Worm (Caenorhabditis elegans): ENCODE measurements around the gene srb-3.

srb-3 gene

DNA sequence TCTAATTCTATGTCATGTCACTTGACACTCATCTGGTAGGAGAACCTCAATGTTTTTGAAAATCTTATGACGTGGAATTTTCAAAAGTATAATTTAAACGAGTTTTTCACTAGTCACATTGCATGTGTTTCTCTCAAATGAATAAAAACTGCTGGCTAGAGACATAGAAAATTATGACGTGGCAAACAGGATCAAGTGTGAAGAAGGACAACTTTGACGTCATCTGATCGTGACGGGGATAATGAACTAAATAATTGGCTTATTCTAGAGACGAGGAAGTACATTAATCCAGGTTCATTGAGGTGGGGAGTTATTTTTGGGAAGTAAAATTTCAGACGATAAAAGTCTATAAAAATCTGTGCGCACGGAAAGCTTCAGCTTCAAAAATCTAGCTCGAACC is 16.6 kb upstream of the srb-3 start:
- TF ChIP-seq saeg-2 (GFP tag; IDR thresholded peaks at IDR 0.05): no peak
- TF ChIP-seq snpc-4 (tag; optimal IDR thresholded peaks at IDR 0.05): no peak
- no peak for TF ChIP-seq F26F4.8 (GFP tag; conservative IDR thresholded peaks at IDR 0.05)
- TF ChIP-seq unc-130 (GFP tag; optimal IDR thresholded peaks at IDR 0.05): no peak
- no peak for TF ChIP-seq zag-1 (tag; optimal IDR thresholded peaks at IDR 0.05)
- TF ChIP-seq zfp-2 (tag; optimal IDR thresholded peaks at IDR 0.05): no peak

DNA sequence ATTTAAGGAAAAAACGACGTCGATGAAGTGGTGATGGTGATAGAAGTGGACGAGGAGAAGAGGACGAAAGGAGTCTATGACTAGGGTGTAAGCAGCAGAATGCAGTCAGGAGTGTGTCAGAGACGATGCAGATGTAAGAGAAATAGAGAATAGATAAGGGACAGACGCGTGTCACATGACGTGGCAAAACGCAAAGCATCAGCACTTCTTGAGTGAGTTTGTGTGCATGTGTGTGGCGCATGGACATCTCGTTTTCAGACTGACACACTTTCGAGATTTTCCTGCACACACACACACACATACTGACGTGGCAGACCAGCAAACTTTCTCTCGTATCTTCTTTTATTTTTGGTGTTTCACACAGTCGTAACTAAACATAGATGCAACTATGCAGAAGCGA is 15.8 kb upstream of the srb-3 start:
- peak; percentile 94 for TF ChIP-seq mxl-3 (GFP tag; optimal IDR thresholded peaks at IDR 0.05)
- peak; percentile 15 for TF ChIP-seq mes-2 (tag; optimal IDR thresholded peaks at IDR 0.05; ENCODE audit: poor library complexity, severe bottlenecking)
- TF ChIP-seq zip-2 (tag; optimal IDR thresholded peaks at IDR 0.05): no peak
- TF ChIP-seq saeg-2 (GFP tag; IDR thresholded peaks at IDR 0.05): 0 out of 2 replicates have a peak, but pooled peaks have one; percentile 24
- TF ChIP-seq nhr-48 (tag; optimal IDR thresholded peaks at IDR 0.05): peak; percentile 82
- peak; percentile 95 for TF ChIP-seq hlh-11 (tag; optimal IDR thresholded peaks at IDR 0.05)
- no peak for TF ChIP-seq nhr-111 (GFP tag; optimal IDR thresholded peaks at IDR 0.05)
- TF ChIP-seq hlh-30 (tag; optimal IDR thresholded peaks at IDR 0.05; ENCODE audit: insufficient read depth): peak; percentile 98
- peak; percentile 29; the same call in 1 of the 2 replicates for TF ChIP-seq set-16 (GFP tag; IDR thresholded peaks at IDR 0.05)
- TF ChIP-seq ceh-44 (GFP tag; IDR thresholded peaks at IDR 0.05): no peak
- TF ChIP-seq T20F7.1 (GFP tag; optimal IDR thresholded peaks at IDR 0.05): peak; percentile 65
- TF ChIP-seq attf-4 (tag; optimal IDR thresholded peaks at IDR 0.05): no peak
- peak; percentile 78 for TF ChIP-seq dve-1 (tag; optimal IDR thresholded peaks at IDR 0.05; ENCODE audit: insufficient read depth)
- peak; percentile 62 for TF ChIP-seq spr-1 (tag; optimal IDR thresholded peaks at IDR 0.05)
- peak; percentile 42 for TF ChIP-seq nhr-6 (tag; optimal IDR thresholded peaks at IDR 0.05)
- peak; percentile 61 for TF ChIP-seq nhr-77 (tag; optimal IDR thresholded peaks at IDR 0.05)
- TF ChIP-seq unc-39 (tag; optimal IDR thresholded peaks at IDR 0.05): no peak
- peak; percentile 67 for TF ChIP-seq hmg-1.1 (GFP tag; IDR thresholded peaks at IDR 0.05)
- peak; percentile 7 for TF ChIP-seq ama-1 (optimal IDR thresholded peaks at IDR 0.05)
- TF ChIP-seq T26A8.4 (GFP tag; IDR thresholded peaks at IDR 0.05): peak; percentile 63
- peak; percentile 5 for TF ChIP-seq ztf-7 (tag; optimal IDR thresholded peaks at IDR 0.05)
- peak; percentile 54 for TF ChIP-seq lin-38 (GFP tag; IDR thresholded peaks at IDR 0.05)
- peak; percentile 65 for TF ChIP-seq mep-1 (tag; optimal IDR thresholded peaks at IDR 0.05)
- TF ChIP-seq nhr-102 (tag; optimal IDR thresholded peaks at IDR 0.05): peak; percentile 68
- no peak for TF ChIP-seq daf-19 (GFP tag; conservative IDR thresholded peaks at IDR 0.05)
- no peak for TF ChIP-seq D1046.2 (GFP tag; IDR thresholded peaks at IDR 0.05)
- peak in 1 of 2 experiments; percentile 67 for TF ChIP-seq unc-62 (GFP tag; optimal IDR thresholded peaks at IDR 0.05 in 1 of 2)
- no peak for TF ChIP-seq unc-62 (tag; optimal IDR thresholded peaks at IDR 0.05)
- TF ChIP-seq dmd-6 (GFP tag; IDR thresholded peaks at IDR 0.05): peak; percentile 97
- TF ChIP-seq mdt-29 (GFP tag; IDR thresholded peaks at IDR 0.05): peak; percentile 53; the same call in 1 of the 2 replicates
- no peak for TF ChIP-seq snpc-1.2 (GFP tag; IDR thresholded peaks at IDR 0.05)
- peak; percentile 17 for TF ChIP-seq jun-1 (tag; optimal IDR thresholded peaks at IDR 0.05)
- TF ChIP-seq nhr-11 (tag; optimal IDR thresholded peaks at IDR 0.05): peak; percentile 58
- TF ChIP-seq dmd-8 (GFP tag; IDR thresholded peaks at IDR 0.05): no peak
- TF ChIP-seq nhr-10 (tag; optimal IDR thresholded peaks at IDR 0.05): peak; percentile 20
- TF ChIP-seq lsy-2 (tag; optimal IDR thresholded peaks at IDR 0.05): peak; percentile 54 to 74
- peak; percentile 15; the same call in 1 of the 2 replicates for TF ChIP-seq ctbp-1 (GFP tag; IDR thresholded peaks at IDR 0.05)
- peak; percentile 28 for TF ChIP-seq gei-8 (GFP tag; optimal IDR thresholded peaks at IDR 0.05)
- TF ChIP-seq rbr-2 (tag; optimal IDR thresholded peaks at IDR 0.05): peak; percentile 49
- TF ChIP-seq unc-130 (GFP tag; optimal IDR thresholded peaks at IDR 0.05): no peak
- TF ChIP-seq lin-1 (GFP tag; IDR thresholded peaks at IDR 0.05): peak; percentile 71; the same call in 1 of the 2 replicates
- no peak for TF ChIP-seq ces-1 (GFP tag; optimal IDR thresholded peaks at IDR 0.05)
- TF ChIP-seq mdl-1 (tag; optimal IDR thresholded peaks at IDR 0.05): peak; percentile 53 to 79
- TF ChIP-seq daf-16 (GFP tag; optimal IDR thresholded peaks at IDR 0.05): peak in 1 of 2 experiments; percentile 65
- peak; percentile 87 for TF ChIP-seq daf-16 (tag; optimal IDR thresholded peaks at IDR 0.05)
- peak; percentile 61; the same call in 1 of the 2 replicates for TF ChIP-seq egl-43 (GFP tag; IDR thresholded peaks at IDR 0.05)

Data from whole organism, L4 larva.